Fruit fly (Drosophila melanogaster) whole organism, embryonic: Measurements from ENCODE around the gene Hr96.

Experiments used
- CG10321 ChIP-seq: fragments of 200-800 bp; sonication (Bioruptor generic); IDR thresholded peaks from 2 replicates; pipeline ENCODE4 v1.3.6; 2022; ENCODE audit warnings: missing biosample characterization, missing genetic modification characterization
- CG15479 ChIP-seq: fragments of 200-800 bp; sonication (Bioruptor generic); optimal IDR thresholded peaks from 3 replicates; lab custom pipeline; 2019; ENCODE audit warnings: missing biosample characterization, mild to moderate bottlenecking, missing genetic modification characterization, moderate library complexity
- CG3407 ChIP-seq: fragments of 200-800 bp; sonication (Bioruptor generic); optimal IDR thresholded peaks from 2 replicates; lab custom pipeline; 2018; ENCODE audit warnings: missing biosample characterization, mild to moderate bottlenecking, missing genetic modification characterization
- CG6683 ChIP-seq: fragments of 200-800 bp; sonication (Bioruptor generic); optimal IDR thresholded peaks from 2 replicates; lab custom pipeline; 2017; ENCODE audit warnings: missing biosample characterization, mild to moderate bottlenecking, missing genetic modification characterization, missing genetic modification reagents
- CG6765 ChIP-seq: fragments of 200-800 bp; sonication (Bioruptor generic); optimal IDR thresholded peaks from 3 replicates; lab custom pipeline; 2017; ENCODE audit warnings: missing biosample characterization, mild to moderate bottlenecking, missing genetic modification characterization
- Dfd ChIP-seq, 2 experiments: fragments of >200 bp; optimal IDR thresholded peaks; 2 replicates each; lab custom pipeline; 2017; ENCODE audit warnings: missing biosample characterization in 2 of 2, missing genetic modification characterization in 2 of 2
- H15 ChIP-seq: fragments of 200-800 bp; sonication (Bioruptor generic); IDR thresholded peaks from 3 replicates; pipeline ENCODE4 v1.3.6; 2022; ENCODE audit warnings: missing biosample characterization, missing genetic modification characterization
- tio ChIP-seq: fragments of 200-800 bp; sonication (Bioruptor generic); optimal IDR thresholded peaks from 2 replicates; lab custom pipeline; 2017; ENCODE audit warnings: missing biosample characterization, missing genetic modification characterization, inconsistent platforms

- TF ChIP-seq CG15479, result no peak
- TF ChIP-seq CG6765, result peak; percentile 51
- TF ChIP-seq tio (GFP tag; lab: Kevin White, UChicago), result peak; percentile 47
- TF ChIP-seq CG10321, result no peak
- no peak for TF ChIP-seq H15
- no peak for TF ChIP-seq CG6683 (GFP tag; lab: Kevin White, UChicago)
- peak; percentile 27 for TF ChIP-seq CG3407 (GFP tag; lab: Kevin White, UChicago)
- TF ChIP-seq Dfd (GFP tag; optimal IDR thresholded peaks at IDR 0.05; lab: Kevin White, UChicago), result peak in 1 of 2 experiments; percentile 54
Observed at dm6 chr3R:24983537-24984501, 41.2 kb upstream of the Hr96 start, which contains the start of gene tnc.
